Fruit fly (Drosophila melanogaster): ENCODE data around the gene Cyp12e1.

Cyp12e1 gene

DNA sequence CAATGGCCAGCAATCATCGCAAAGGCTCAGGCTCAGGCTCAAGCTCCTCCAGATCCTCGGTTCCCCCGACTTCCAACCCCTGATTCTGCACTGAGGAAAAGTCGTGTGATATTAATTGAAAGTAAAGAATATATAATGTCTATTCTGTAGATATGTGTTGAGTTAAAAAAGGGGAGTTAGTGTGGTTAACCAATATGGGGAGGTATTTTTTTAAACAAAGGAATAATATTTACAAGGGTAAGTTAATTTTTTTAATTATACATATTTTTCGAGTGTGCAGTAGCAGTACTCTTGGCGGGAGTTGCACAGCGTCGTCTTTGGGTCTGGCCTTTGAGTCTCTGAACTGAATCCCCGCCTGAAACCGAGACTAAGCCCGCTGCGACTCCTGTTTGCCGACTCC, 31.7 kb downstream of the Cyp12e1 start:
- TF ChIP-seq lbe (GFP tag; optimal IDR thresholded peaks at IDR 0.05) (peak; percentile 29), Gug (GFP tag; IDR thresholded peaks at IDR 0.05) (no peak)

DNA sequence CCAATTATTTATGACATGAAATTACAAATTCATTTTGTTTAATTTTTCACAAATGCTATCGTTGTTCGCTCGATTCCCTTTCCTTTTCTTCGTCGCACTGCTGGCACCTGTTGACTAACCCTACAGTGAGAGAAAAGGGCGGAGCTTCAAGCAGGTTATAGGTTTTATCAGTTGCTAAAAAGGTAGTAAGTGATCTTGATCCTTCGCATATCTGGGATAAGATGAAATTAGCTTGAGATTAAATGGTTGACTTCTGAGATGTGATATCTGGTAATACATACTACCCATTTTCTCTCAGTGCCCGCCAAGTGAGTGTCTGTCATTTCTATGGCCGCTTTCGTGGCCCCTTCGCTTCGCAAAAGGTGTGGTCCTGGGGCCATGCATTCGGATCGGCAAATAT, 33.6 kb downstream of the Cyp12e1 start:
- TF ChIP-seq ci (GFP tag; IDR thresholded peaks at IDR 0.05) (0 out of 3 replicates have a peak, but pooled peaks have one; percentile 16), Ets65A (GFP tag) (peak; percentile 90), MBD-R2 (GFP tag; IDR thresholded peaks at IDR 0.05) (no peak), CG1603 (tag; optimal IDR thresholded peaks at IDR 0.05) (peak; percentile 47), gem (tag; optimal IDR thresholded peaks at IDR 0.05) (peak; percentile 16), lmd (GFP tag; IDR thresholded peaks at IDR 0.05) (0 out of 2 replicates have a peak, but pooled peaks have one; percentile 5), CG8359 (GFP tag; optimal IDR thresholded peaks at IDR 0.05; ENCODE audit: borderline replicate concordance) (no peak), Abd-B (GFP tag; optimal IDR thresholded peaks at IDR 0.05) (peak; percentile 23), CG11504 (tag; optimal IDR thresholded peaks at IDR 0.05) (peak; percentile 3), Drgx (GFP tag; IDR thresholded peaks at IDR 0.05) (peak; percentile 61), sens-2 (GFP tag; IDR thresholded peaks at IDR 0.05) (no peak), CG4360 (GFP tag; IDR thresholded peaks at IDR 0.05) (no peak), CG2712 (tag; optimal IDR thresholded peaks at IDR 0.05) (peak; percentile 35), chif (GFP tag; optimal IDR thresholded peaks at IDR 0.05) (peak in 1 of 2 experiments; percentile 7), CG9727 (GFP tag; optimal IDR thresholded peaks at IDR 0.05) (peak; percentile 1), CG15696 (tag; optimal IDR thresholded peaks at IDR 0.05) (peak; percentile 15), CG2678 (tag; optimal IDR thresholded peaks at IDR 0.05) (no peak), phol (tag; optimal IDR thresholded peaks at IDR 0.05) (peak; percentile 14), row (GFP tag; IDR thresholded peaks at IDR 0.05) (peak; percentile 15; the same call in 1 of the 3 replicates), Doc3 (GFP tag; IDR thresholded peaks at IDR 0.05; ENCODE audit: partially characterized antibody) (no peak), HLH3B (GFP tag; IDR thresholded peaks at IDR 0.05) (no peak), CG32772 (GFP tag; IDR thresholded peaks at IDR 0.05) (no peak), D19B (GFP tag; optimal IDR thresholded peaks at IDR 0.05) (no peak), CG31388 (GFP tag; optimal IDR thresholded peaks at IDR 0.05) (no peak), CG10147 (GFP tag; optimal IDR thresholded peaks at IDR 0.05) (no peak), gcm2 (GFP tag; optimal IDR thresholded peaks at IDR 0.05) (no peak), vnd (GFP tag; IDR thresholded peaks at IDR 0.05; ENCODE audit: partially characterized antibody) (no peak), prd (optimal IDR thresholded peaks at IDR 0.05) (no peak), prd (GFP tag; IDR thresholded peaks at IDR 0.05) (peak; percentile 57; the same call in 2 of the 3 replicates), CG2120 (GFP tag; optimal IDR thresholded peaks at IDR 0.05) (no peak), HHEX (GFP tag; optimal IDR thresholded peaks at IDR 0.05) (no peak), bsh (GFP tag; optimal IDR thresholded peaks at IDR 0.05) (peak; percentile 23 to 66), cad (GFP tag; optimal IDR thresholded peaks at IDR 0.05) (no peak), crol (GFP tag; IDR thresholded peaks at IDR 0.05) (no peak), pnt (GFP tag; optimal IDR thresholded peaks at IDR 0.05) (peak; percentile 10), ATbp (GFP tag; optimal IDR thresholded peaks at IDR 0.05) (no peak), Blimp-1 (GFP tag; optimal IDR thresholded peaks at IDR 0.05) (peak; percentile 1), CG3995 (GFP tag; optimal IDR thresholded peaks at IDR 0.05) (no peak), CG12155 (GFP tag; optimal IDR thresholded peaks at IDR 0.05) (no peak), sens (GFP tag) (peak; percentile 79), CG9437 (GFP tag; optimal IDR thresholded peaks at IDR 0.05) (no peak), CG4404 (GFP tag; IDR thresholded peaks at IDR 0.05) (peak; percentile 34; the same call in 1 of the 2 replicates), dmrt11E (tag; optimal IDR thresholded peaks at IDR 0.05) (peak; percentile 44), nom (GFP tag; optimal IDR thresholded peaks at IDR 0.05) (peak; percentile 28), CG8290 (GFP tag; optimal IDR thresholded peaks at IDR 0.05) (no peak), CG8290 (tag; optimal IDR thresholded peaks at IDR 0.05) (no peak), zfh2 (GFP tag; optimal IDR thresholded peaks at IDR 0.05) (no peak), CG18476 (GFP tag; optimal IDR thresholded peaks at IDR 0.05) (no peak)

Data from whole organism, embryonic.